Worm (Caenorhabditis elegans) whole organism, late embryonic: ENCODE measurements around the gene sulp-3.

Source experiments
- C08G9.2 ChIP-seq: sonication (generic microtip); optimal IDR thresholded peaks from 2 replicates; lab custom pipeline; 2016; ENCODE audit warnings: mild to moderate bottlenecking, missing genetic modification characterization, moderate library complexity, missing compliant biosample characterization
- F13H6.1 ChIP-seq: sonication (generic microtip); optimal IDR thresholded peaks from 2 replicates; lab custom pipeline; 2016; ENCODE audit warnings: missing genetic modification characterization, missing compliant biosample characterization
- T23F11.4 ChIP-seq: fragments of 200-800 bp; sonication (Bioruptor generic); optimal IDR thresholded peaks from 2 replicates; lab custom pipeline; 2018; ENCODE audit warnings: mild to moderate bottlenecking, missing genetic modification characterization, missing compliant biosample characterization
- ahr-1 ChIP-seq: sonication (generic microtip); optimal IDR thresholded peaks from 2 replicates; lab custom pipeline; 2016; ENCODE audit warnings: missing genetic modification characterization, missing compliant biosample characterization
- ceh-14 ChIP-seq: sonication (generic microtip); optimal IDR thresholded peaks from 2 replicates; lab custom pipeline; 2016; ENCODE audit warnings: missing genotype, missing genetic modification characterization, missing compliant biosample characterization
- ceh-19 ChIP-seq: fragments of 200-800 bp; sonication (Bioruptor generic); optimal IDR thresholded peaks from 2 replicates; lab custom pipeline; 2018; ENCODE audit warnings: mild to moderate bottlenecking, missing genetic modification characterization, missing compliant biosample characterization
- ceh-2 ChIP-seq: sonication (generic microtip); optimal IDR thresholded peaks from 2 replicates; lab custom pipeline; 2016; ENCODE audit warnings: missing genotype, missing genetic modification characterization, missing compliant biosample characterization
- ceh-30 ChIP-seq: fragments of 150-350 bp; optimal IDR thresholded peaks from 2 replicates; lab custom pipeline; 2014; ENCODE audit warnings: missing biosample characterization, missing genetic modification characterization
- ceh-31 ChIP-seq: sonication (generic microtip); optimal IDR thresholded peaks from 2 replicates; lab custom pipeline; 2016; ENCODE audit warnings: missing genetic modification characterization, missing compliant biosample characterization
- ceh-34 ChIP-seq: sonication (generic microtip); optimal IDR thresholded peaks from 2 replicates; lab custom pipeline; 2016; ENCODE audit warnings: mild to moderate bottlenecking, missing genetic modification characterization, missing compliant biosample characterization
- ceh-48 ChIP-seq: sonication (generic microtip); optimal IDR thresholded peaks from 2 replicates; lab custom pipeline; 2016; ENCODE audit warnings: missing genetic modification characterization, inconsistent platforms, missing compliant biosample characterization
- ceh-6 ChIP-seq: fragments of 200-800 bp; sonication (Bioruptor generic); optimal IDR thresholded peaks from 2 replicates; lab custom pipeline; 2018; ENCODE audit warnings: mild to moderate bottlenecking, missing genetic modification characterization, missing compliant biosample characterization
- ceh-9 ChIP-seq: sonication (generic microtip); optimal IDR thresholded peaks from 2 replicates; lab custom pipeline; 2016; ENCODE audit warnings: mild to moderate bottlenecking, missing genetic modification characterization, inconsistent platforms, missing compliant biosample characterization
- elt-2 ChIP-seq: sonication (generic microtip); optimal IDR thresholded peaks from 2 replicates; lab custom pipeline; 2016; ENCODE audit warnings: missing genetic modification reagents, missing genetic modification characterization, missing compliant biosample characterization
- elt-4 ChIP-seq: sonication (generic microtip); optimal IDR thresholded peaks from 2 replicates; lab custom pipeline; 2016; ENCODE audit warnings: missing genetic modification characterization, missing compliant biosample characterization
- ets-4 ChIP-seq: sonication (generic microtip); optimal IDR thresholded peaks from 2 replicates; lab custom pipeline; 2016; ENCODE audit warnings: missing genetic modification characterization, missing compliant biosample characterization
- eyg-1 ChIP-seq: sonication (generic microtip); optimal IDR thresholded peaks from 2 replicates; lab custom pipeline; 2016; ENCODE audit warnings: missing genotype, missing genetic modification characterization, missing compliant biosample characterization
- fax-1 ChIP-seq: sonication (generic microtip); optimal IDR thresholded peaks from 2 replicates; lab custom pipeline; 2016; ENCODE audit warnings: missing genotype, missing genetic modification characterization, missing compliant biosample characterization
- fkh-10 ChIP-seq: fragments of 150-350 bp; optimal IDR thresholded peaks from 2 replicates; lab custom pipeline; 2014; ENCODE audit warnings: missing biosample characterization, missing genetic modification reagents, missing genetic modification characterization
- fkh-6 ChIP-seq: sonication (generic microtip); optimal IDR thresholded peaks from 2 replicates; lab custom pipeline; 2016; ENCODE audit warnings: missing genetic modification characterization, missing compliant biosample characterization
- hlh-13 ChIP-seq: fragments of 200-800 bp; sonication (Bioruptor generic); optimal IDR thresholded peaks from 2 replicates; lab custom pipeline; 2018; ENCODE audit warnings: mild to moderate bottlenecking, missing genetic modification characterization, missing compliant biosample characterization
- hlh-15 ChIP-seq: sonication (generic microtip); optimal IDR thresholded peaks from 2 replicates; lab custom pipeline; 2016; ENCODE audit warnings: missing genetic modification characterization, missing compliant biosample characterization
- hlh-30 ChIP-seq: sonication (generic microtip); optimal IDR thresholded peaks from 2 replicates; lab custom pipeline; 2017; ENCODE audit warnings: antibody characterized with exemption, missing genetic modification characterization, missing compliant biosample characterization; ENCODE audit not compliant: insufficient read depth
- hlh-8 ChIP-seq: sonication (generic microtip); optimal IDR thresholded peaks from 2 replicates; lab custom pipeline; 2016; ENCODE audit warnings: missing genotype, missing genetic modification characterization, missing compliant biosample characterization
- lin-11 ChIP-seq: fragments of 200-800 bp; sonication (Bioruptor generic); optimal IDR thresholded peaks from 2 replicates; lab custom pipeline; 2018; ENCODE audit warnings: mild to moderate bottlenecking, missing genetic modification characterization, missing compliant biosample characterization
- madf-2 ChIP-seq: sonication (generic microtip); optimal IDR thresholded peaks from 2 replicates; lab custom pipeline; 2017; ENCODE audit warnings: missing genetic modification characterization, missing compliant biosample characterization
- nfya-1 ChIP-seq: sonication (generic microtip); optimal IDR thresholded peaks from 2 replicates; lab custom pipeline; 2017; ENCODE audit warnings: missing genetic modification characterization, mild to moderate bottlenecking, missing compliant biosample characterization, antibody characterized with exemption, moderate library complexity
- npax-4 ChIP-seq: sonication (generic microtip); optimal IDR thresholded peaks from 2 replicates; lab custom pipeline; 2016; ENCODE audit warnings: missing genetic modification characterization, missing compliant biosample characterization
- pha-4 ChIP-seq: fragments of 150-350 bp; optimal IDR thresholded peaks from 2 replicates; lab custom pipeline; 2018; ENCODE audit warnings: missing biosample characterization, missing genetic modification reagents, missing genetic modification characterization
- pqm-1 ChIP-seq: sonication (generic microtip); optimal IDR thresholded peaks from 2 replicates; lab custom pipeline; 2016; ENCODE audit warnings: missing genetic modification characterization, missing compliant biosample characterization
- rnt-1 ChIP-seq: sonication (generic microtip); optimal IDR thresholded peaks from 2 replicates; lab custom pipeline; 2016; ENCODE audit warnings: missing genetic modification characterization, missing compliant biosample characterization
- sox-2 ChIP-seq: fragments of 200-800 bp; sonication (Bioruptor generic); IDR thresholded peaks from 2 replicates; pipeline ENCODE4 v1.3.6; 2022; ENCODE audit warnings: missing genetic modification reagents, missing genetic modification characterization, missing compliant biosample characterization
- syd-9 ChIP-seq: sonication (generic microtip); optimal IDR thresholded peaks from 2 replicates; lab custom pipeline; 2016; ENCODE audit warnings: mild to moderate bottlenecking, missing genetic modification characterization, moderate library complexity, missing compliant biosample characterization
- ttx-3 ChIP-seq: sonication (generic microtip); optimal IDR thresholded peaks from 2 replicates; lab custom pipeline; 2016; ENCODE audit warnings: missing genetic modification reagents, missing genetic modification characterization, missing compliant biosample characterization
- unc-42 ChIP-seq: sonication (generic microtip); optimal IDR thresholded peaks from 2 replicates; lab custom pipeline; 2016; ENCODE audit warnings: missing genotype, missing genetic modification characterization, missing compliant biosample characterization
- unc-55 ChIP-seq: sonication (generic microtip); optimal IDR thresholded peaks from 2 replicates; lab custom pipeline; 2017; ENCODE audit warnings: missing biosample characterization, missing genetic modification reagents, missing genetic modification characterization
- unc-86 ChIP-seq: sonication (generic microtip); optimal IDR thresholded peaks from 2 replicates; lab custom pipeline; 2016; ENCODE audit warnings: missing genetic modification characterization, missing compliant biosample characterization
- zip-5 ChIP-seq: sonication (generic microtip); optimal IDR thresholded peaks from 2 replicates; lab custom pipeline; 2016; ENCODE audit warnings: missing genetic modification characterization, missing compliant biosample characterization

The sulp-3 gene

DNA sequence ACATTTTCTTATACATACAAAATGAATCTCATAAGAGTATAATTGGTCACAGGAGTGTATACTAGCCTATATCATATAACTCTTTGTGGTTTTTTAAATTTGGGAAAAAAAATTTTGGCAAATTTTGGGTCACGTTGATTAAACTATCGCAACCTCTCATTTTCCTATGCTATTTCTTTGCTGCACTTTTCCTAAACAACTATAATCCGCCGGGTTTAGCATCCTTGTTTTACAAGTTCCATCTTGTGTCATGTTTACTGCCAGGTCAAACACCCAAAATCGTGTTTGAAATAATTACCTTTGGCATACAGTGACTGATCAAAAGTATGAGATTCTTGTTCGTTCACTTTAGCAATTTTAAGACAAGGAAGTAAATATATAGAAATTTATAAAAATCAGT, at the start of gene sulp-3:
TSS of gene sulp-3 (minus strand) at position 101 of the 400 bp plus-strand sequence.
- no peak for TF ChIP-seq syd-9
- no peak for TF ChIP-seq hlh-8 (tag; lab: Kevin White, UChicago)
- no peak for TF ChIP-seq unc-55 (GFP tag; lab: Kevin White, UChicago)
- TF ChIP-seq hlh-15 (tag; lab: Kevin White, UChicago) = no peak
- TF ChIP-seq ceh-30 (tag; lab: Kevin White, UChicago) = no peak
- TF ChIP-seq rnt-1 (tag; lab: Kevin White, UChicago) = no peak
- TF ChIP-seq T23F11.4 (GFP tag; lab: Kevin White, UChicago) = no peak

DNA sequence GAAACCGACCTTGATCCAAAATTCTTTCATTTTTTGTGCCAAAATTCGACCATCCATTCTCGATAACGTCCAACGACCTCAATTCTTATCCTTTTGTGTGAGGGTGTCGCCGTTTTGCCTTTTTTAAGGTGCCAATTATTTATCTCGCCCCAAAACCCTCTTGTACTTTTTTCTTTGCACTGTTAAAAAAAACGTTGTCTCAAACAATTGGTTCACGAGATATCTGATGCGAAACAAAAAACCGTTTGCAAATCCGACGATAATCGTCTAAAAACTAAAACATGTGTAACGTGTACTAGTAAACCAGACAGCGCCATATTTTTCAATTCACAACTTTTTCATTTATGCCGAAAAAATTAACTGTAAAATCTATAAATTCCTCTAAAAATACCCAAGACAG, 49.1 kb upstream of the sulp-3 start, which contains the start of gene F16F9.3:
TSS of gene F16F9.3 (plus strand) at position 301 of the 400 bp plus-strand sequence.
- no peak for TF ChIP-seq ceh-34
- no peak for TF ChIP-seq zip-5 (tag; lab: Kevin White, UChicago)
- TF ChIP-seq ceh-6 = no peak
- no peak for TF ChIP-seq ceh-2 (tag; lab: Kevin White, UChicago)
- TF ChIP-seq npax-4 = no peak

DNA sequence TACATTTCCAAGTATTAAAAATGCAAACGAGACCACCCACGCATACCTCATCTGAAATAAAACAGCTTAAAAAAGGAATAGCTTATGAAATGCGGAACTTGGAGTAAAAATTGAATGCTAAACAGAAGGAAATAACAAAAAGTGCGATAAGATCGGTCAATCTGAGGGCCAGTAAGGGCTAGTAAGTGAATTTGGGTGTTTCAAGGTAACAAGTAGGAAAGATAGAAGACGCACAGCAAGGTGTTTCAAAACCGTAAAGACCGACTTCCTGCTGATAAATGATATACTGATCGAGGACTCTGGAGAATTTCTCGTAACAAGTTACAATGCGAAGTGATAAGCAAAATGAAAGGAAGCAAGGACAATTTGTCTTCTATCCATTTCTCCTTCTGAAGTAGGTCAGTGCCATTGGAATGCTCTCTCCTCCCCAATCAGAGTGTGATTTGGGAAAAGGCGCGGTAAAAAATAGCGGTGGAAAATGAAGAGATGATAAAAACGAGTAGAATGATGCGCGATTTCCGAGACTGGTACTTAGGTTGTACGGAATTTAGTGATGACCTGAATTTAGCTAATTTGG, 47.5 kb upstream of the sulp-3 start, which contains the start of gene dpy-6:
TSS of gene dpy-6 (minus strand) at position 51 of the 577 bp plus-strand sequence.
- TF ChIP-seq ceh-9 (tag; lab: Kevin White, UChicago) = no peak
- TF ChIP-seq fax-1 (tag; lab: Kevin White, UChicago) = no peak
- no peak for TF ChIP-seq zip-5 (tag; lab: Kevin White, UChicago)
- TF ChIP-seq hlh-15 (tag; lab: Kevin White, UChicago) = no peak
- TF ChIP-seq ceh-2 (tag; lab: Kevin White, UChicago) = no peak
- TF ChIP-seq elt-2 (tag; lab: Kevin White, UChicago) = no peak
- no peak for TF ChIP-seq F13H6.1 (tag; lab: Kevin White, UChicago)
- no peak for TF ChIP-seq unc-86 (tag; lab: Kevin White, UChicago)
- no peak for TF ChIP-seq pqm-1 (tag; lab: Kevin White, UChicago)
- no peak for TF ChIP-seq ceh-48

DNA sequence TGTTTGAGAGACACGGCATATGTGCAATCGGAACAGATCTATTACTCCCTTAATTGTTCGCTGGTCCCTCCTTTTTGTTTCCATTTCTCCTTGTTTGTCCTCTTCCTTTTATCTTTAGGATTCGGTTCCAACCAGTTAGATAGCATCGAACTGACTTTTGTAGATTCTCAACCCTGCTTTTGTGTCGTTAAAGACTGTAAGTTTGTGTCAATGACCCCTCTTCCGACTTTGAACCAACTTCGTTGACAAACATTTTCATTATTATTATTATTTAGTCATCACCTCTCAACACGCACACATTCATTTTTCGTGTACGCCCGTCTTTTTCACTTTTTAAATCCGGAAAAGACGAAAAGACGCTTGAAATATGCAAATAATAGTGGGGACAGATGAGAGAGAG, 37.9 kb upstream of the sulp-3 start, which contains the start of gene F16F9.1:
TSS of gene F16F9.1 (plus strand) at position 301 of the 400 bp plus-strand sequence.
- TF ChIP-seq ceh-19 (GFP tag; lab: Kevin White, UChicago) = no peak

DNA sequence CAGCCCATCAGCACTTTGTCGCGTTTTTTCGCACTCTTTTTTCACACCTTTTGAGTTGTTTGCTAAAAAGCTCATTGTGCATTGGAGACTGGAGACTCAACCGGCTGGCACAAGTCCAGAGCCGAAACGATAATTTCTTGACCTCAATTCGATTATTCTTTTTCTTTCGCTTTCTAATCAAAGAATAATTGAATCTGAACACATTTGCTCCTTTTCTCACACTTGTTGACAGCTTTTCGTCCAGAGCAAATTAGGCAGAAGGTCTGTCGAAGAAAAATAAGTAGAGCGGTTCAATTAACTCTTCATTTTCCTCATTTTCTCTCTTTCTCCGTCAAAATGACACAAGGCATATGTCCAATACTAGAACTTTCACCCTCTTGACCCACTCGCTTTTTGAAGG, 36.8 kb upstream of the sulp-3 start:
- TF ChIP-seq fax-1 (tag; lab: Kevin White, UChicago) (no peak), syd-9 (no peak), eyg-1 (no peak), ets-4 (no peak), unc-42 (peak; percentile 72), nfya-1 (tag; lab: Kevin White, UChicago) (no peak), rnt-1 (tag; lab: Kevin White, UChicago) (no peak), C08G9.2 (tag; lab: Kevin White, UChicago) (no peak)
- TF ChIP-seq, all 69 proteins: peak for 1

DNA sequence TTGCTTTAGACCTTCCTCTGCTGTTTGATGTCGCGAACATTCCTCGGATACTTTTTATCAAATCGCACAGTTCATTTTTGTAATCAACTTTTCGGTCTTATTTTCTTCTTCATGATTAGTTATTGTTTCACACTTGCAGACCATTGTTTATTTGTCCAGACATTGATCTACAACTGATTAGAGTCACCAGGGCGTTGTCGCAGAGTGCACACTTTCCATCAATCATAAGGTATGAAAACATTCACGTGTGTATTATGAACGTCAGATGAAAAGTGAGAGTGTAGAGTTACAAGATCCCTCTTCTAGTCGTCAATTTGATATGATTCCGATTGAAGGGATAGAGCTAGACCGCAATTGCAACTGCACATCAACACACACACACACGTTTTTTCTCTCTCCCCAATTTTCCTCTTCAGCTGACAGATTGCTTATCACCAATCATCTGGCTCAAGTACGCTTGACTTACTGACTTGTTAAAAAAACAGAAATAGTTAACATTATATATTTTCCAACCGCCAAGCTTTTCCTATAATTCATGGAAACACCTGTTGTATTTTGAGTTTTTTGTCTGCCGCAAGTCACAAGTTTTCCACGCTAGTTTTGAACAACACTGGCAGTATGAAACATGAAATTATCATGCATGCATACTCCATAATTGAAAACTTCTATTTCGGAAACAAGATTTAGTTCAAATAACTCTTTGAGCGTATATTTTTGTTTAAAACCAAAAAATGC, 32.0 kb upstream of the sulp-3 start:
- TF ChIP-seq elt-2 (tag; lab: Kevin White, UChicago) = peak; percentile 38
- TF ChIP-seq ceh-19 (GFP tag; lab: Kevin White, UChicago) = no peak
- TF ChIP-seq unc-55 (GFP tag; lab: Kevin White, UChicago) = no peak

DNA sequence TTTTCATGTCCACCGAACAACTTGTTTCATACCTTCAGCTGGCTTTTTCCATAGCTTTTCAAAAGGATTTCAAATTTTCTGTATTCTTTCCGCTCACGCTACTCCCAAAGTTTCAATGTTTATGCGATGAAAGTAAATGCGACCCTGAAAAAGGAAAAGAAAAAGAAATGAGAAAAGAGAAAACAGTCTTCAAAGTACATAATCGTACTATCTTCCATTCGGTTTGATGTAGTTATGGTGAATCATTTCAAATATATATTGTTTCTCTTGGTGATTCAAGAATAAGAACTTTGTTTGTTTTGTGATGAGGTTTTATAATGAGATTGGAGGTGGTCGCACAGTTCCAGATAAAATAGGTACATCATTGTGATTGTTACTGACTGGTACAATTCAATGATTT, 30.6 kb upstream of the sulp-3 start:
- TF ChIP-seq elt-4 (tag; lab: Kevin White, UChicago) (no peak), fkh-6 (no peak), ceh-19 (GFP tag; lab: Kevin White, UChicago) (no peak), ceh-14 (tag; lab: Kevin White, UChicago) (no peak), lin-11 (no peak), ceh-31 (tag; lab: Kevin White, UChicago) (no peak), sox-2 (GFP tag; lab: Robert Waterston, UW) (no peak), T23F11.4 (GFP tag; lab: Kevin White, UChicago) (no peak), ahr-1 (tag; lab: Kevin White, UChicago) (no peak), ttx-3 (tag; lab: Kevin White, UChicago) (no peak), ceh-6 (no peak), hlh-30 (no peak), fkh-10 (GFP tag; lab: Kevin White, UChicago) (no peak), pha-4 (tag; lab: Kevin White, UChicago) (no peak), hlh-13 (GFP tag; lab: Kevin White, UChicago) (no peak), madf-2 (tag; lab: Kevin White, UChicago) (no peak), C08G9.2 (tag; lab: Kevin White, UChicago) (no peak), elt-2 (tag; lab: Kevin White, UChicago) (no peak)
